Fruit fly (Drosophila melanogaster): Measurements from ENCODE around the gene CG7910.

dm6 chr3R:8122198-8122970 lies 35.3 kb downstream of the CG7910 start, which contains the start of gene CG7878:
- TF ChIP-seq psq (optimal IDR thresholded peaks at IDR 0.05) = no peak
- no peak for TF ChIP-seq Myc (optimal IDR thresholded peaks at IDR 0.05)
- TF ChIP-seq insv (optimal IDR thresholded peaks at IDR 0.05) = no peak
- no peak for TF ChIP-seq ttk (optimal IDR thresholded peaks at IDR 0.05)
- TF ChIP-seq Sin3A (optimal IDR thresholded peaks at IDR 0.05) = no peak
- no peak for TF ChIP-seq h (optimal IDR thresholded peaks at IDR 0.05)
